Worm (Caenorhabditis elegans) whole organism, young adult: ENCODE measurements around the gene zipt-7.1.

Source experiments
- B0019.2 ChIP-seq: fragments of 200-800 bp; sonication (Bioruptor generic); conservative IDR thresholded peaks from 2 replicates; pipeline ENCODE4 v1.3.6; 2022; ENCODE audit warnings: missing genetic modification reagents, missing genetic modification characterization, missing compliant biosample characterization
- B0261.1 ChIP-seq: sonication (generic microtip); optimal IDR thresholded peaks from 2 replicates; lab custom pipeline; 2016; ENCODE audit warnings: mild to moderate bottlenecking, missing genetic modification characterization, moderate library complexity, missing compliant biosample characterization
- B0336.3 ChIP-seq: fragments of 200-800 bp; sonication (Bioruptor generic); IDR thresholded peaks from 2 replicates; pipeline ENCODE4 v1.3.6; 2022; ENCODE audit warnings: missing genetic modification characterization, missing compliant biosample characterization
- C06A6.2 ChIP-seq: fragments of 200-800 bp; sonication (Bioruptor generic); conservative IDR thresholded peaks from 2 replicates; pipeline ENCODE4 v1.3.6; 2022; ENCODE audit warnings: missing genetic modification characterization, missing compliant biosample characterization
- C17E4.6 ChIP-seq: fragments of 200-800 bp; sonication (Bioruptor generic); IDR thresholded peaks from 2 replicates; pipeline ENCODE4 v1.3.6; 2022; ENCODE audit warnings: missing genetic modification reagents, missing genetic modification characterization, missing compliant biosample characterization
- F10E7.11 ChIP-seq: sonication (generic microtip); optimal IDR thresholded peaks from 2 replicates; lab custom pipeline; 2017; ENCODE audit warnings: mild to moderate bottlenecking, missing genetic modification characterization, moderate library complexity, missing compliant biosample characterization
- F23B12.7 ChIP-seq: sonication (generic microtip); optimal IDR thresholded peaks from 2 replicates; lab custom pipeline; 2017; ENCODE audit warnings: missing genetic modification characterization, mild to moderate bottlenecking, missing compliant biosample characterization, antibody characterized with exemption, moderate library complexity; ENCODE audit not compliant: insufficient read depth
- F33H1.4 ChIP-seq: fragments of 200-800 bp; sonication (Bioruptor generic); IDR thresholded peaks from 2 replicates; pipeline ENCODE4 v1.3.6; 2022; ENCODE audit warnings: missing genetic modification reagents, missing genetic modification characterization, missing compliant biosample characterization
- F39B2.1 ChIP-seq: fragments of 200-800 bp; sonication (Bioruptor generic); IDR thresholded peaks from 2 replicates; pipeline ENCODE4 v1.3.6; 2022; ENCODE audit warnings: missing genetic modification reagents, missing genetic modification characterization, missing compliant biosample characterization
- F55B11.4 ChIP-seq: sonication (generic microtip); optimal IDR thresholded peaks from 2 replicates; lab custom pipeline; 2016; ENCODE audit warnings: missing compliant biosample characterization, missing genetic modification characterization, borderline replicate concordance; ENCODE audit not compliant: insufficient read depth
- F57A8.1 ChIP-seq: fragments of 200-800 bp; sonication (Bioruptor generic); optimal IDR thresholded peaks from 2 replicates; lab custom pipeline; 2018; ENCODE audit warnings: mild to moderate bottlenecking, missing genetic modification characterization, moderate library complexity, missing compliant biosample characterization
- F57C9.4 ChIP-seq: sonication (generic microtip); optimal IDR thresholded peaks from 2 replicates; lab custom pipeline; 2017; ENCODE audit warnings: mild to moderate bottlenecking, missing genetic modification characterization, missing compliant biosample characterization
- T07F8.4 ChIP-seq: sonication (generic microtip); optimal IDR thresholded peaks from 2 replicates; lab custom pipeline; 2016; ENCODE audit warnings: mild to moderate bottlenecking, missing genetic modification characterization, moderate library complexity, missing compliant biosample characterization
- T26A5.8 ChIP-seq: sonication (generic microtip); optimal IDR thresholded peaks from 2 replicates; lab custom pipeline; 2016; ENCODE audit warnings: missing genetic modification characterization, missing compliant biosample characterization
- Y53G8AR.9 ChIP-seq: fragments of 200-800 bp; sonication (Bioruptor generic); conservative IDR thresholded peaks from 2 replicates; pipeline ENCODE4 v1.3.6; 2022; ENCODE audit warnings: missing genetic modification reagents, missing genetic modification characterization, missing compliant biosample characterization
- akir-1 ChIP-seq: fragments of 200-800 bp; sonication (Bioruptor generic); optimal IDR thresholded peaks from 2 replicates; lab custom pipeline; 2018; ENCODE audit warnings: mild to moderate bottlenecking, missing genetic modification characterization, moderate library complexity, missing compliant biosample characterization
- aptf-2 ChIP-seq: fragments of 200-800 bp; sonication (Bioruptor generic); conservative IDR thresholded peaks from 2 replicates; pipeline ENCODE4 v1.3.6; 2022; ENCODE audit warnings: missing genetic modification reagents, missing genetic modification characterization, missing compliant biosample characterization
- atf-7 ChIP-seq: sonication (generic microtip); optimal IDR thresholded peaks from 2 replicates; lab custom pipeline; 2017; ENCODE audit warnings: mild to moderate bottlenecking, missing genetic modification characterization, missing compliant biosample characterization
- attf-3 ChIP-seq: fragments of 200-800 bp; sonication (Bioruptor generic); conservative IDR thresholded peaks from 2 replicates; pipeline ENCODE4 v1.3.6; 2022; ENCODE audit warnings: missing genetic modification reagents, missing genetic modification characterization, missing compliant biosample characterization
- attf-6 ChIP-seq: fragments of 200-800 bp; sonication (Bioruptor generic); IDR thresholded peaks from 2 replicates; pipeline ENCODE4 v1.3.6; 2022; ENCODE audit warnings: missing genetic modification reagents, missing genetic modification characterization, missing compliant biosample characterization
- cebp-1 ChIP-seq, 2 experiments: fragments of 200-800 bp in 1 of 2; sonication (Bioruptor generic) in 1 of 2; sonication (generic microtip) in 1 of 2; IDR thresholded peaks in 1 of 2; optimal IDR thresholded peaks in 1 of 2; 2 replicates each; pipeline versions ENCODE4 v1.3.6 to Lab custom; 2017 to 2022; ENCODE audit warnings: missing compliant biosample characterization in 2 of 2, missing genetic modification characterization in 2 of 2, mild to moderate bottlenecking in 1 of 2, missing genetic modification reagents in 1 of 2, moderate library complexity in 1 of 2
- dox-1 ChIP-seq: fragments of 200-800 bp; sonication (Bioruptor generic); IDR thresholded peaks from 2 replicates; pipeline ENCODE4 v1.3.6; 2022; ENCODE audit warnings: missing genetic modification reagents, missing genetic modification characterization, missing compliant biosample characterization
- efl-1 ChIP-seq: fragments of 150-350 bp; optimal IDR thresholded peaks from 2 replicates; lab custom pipeline; 2014; ENCODE audit warnings: missing biosample characterization, missing genetic modification reagents, missing genetic modification characterization
- ets-4 ChIP-seq: fragments of 200-800 bp; sonication (Bioruptor generic); optimal IDR thresholded peaks from 2 replicates; lab custom pipeline; 2018; ENCODE audit warnings: mild to moderate bottlenecking, missing genetic modification characterization, missing compliant biosample characterization
- gei-17 ChIP-seq: fragments of 200-800 bp; sonication (Bioruptor generic); optimal IDR thresholded peaks from 2 replicates; lab custom pipeline; 2018; ENCODE audit warnings: mild to moderate bottlenecking, missing genetic modification characterization, missing compliant biosample characterization
- him-1 ChIP-seq: sonication (generic microtip); optimal IDR thresholded peaks from 2 replicates; lab custom pipeline; 2016; ENCODE audit warnings: missing genotype, missing genetic modification reagents, missing genetic modification characterization, missing compliant biosample characterization
- hmg-1.2 ChIP-seq: fragments of 200-800 bp; sonication (Bioruptor generic); IDR thresholded peaks from 2 replicates; pipeline ENCODE4 v1.3.6; 2022; ENCODE audit warnings: missing genetic modification reagents, missing genetic modification characterization, missing compliant biosample characterization
- hmg-20 ChIP-seq: fragments of 200-800 bp; sonication (Bioruptor generic); IDR thresholded peaks from 2 replicates; pipeline ENCODE4 v1.3.6; 2022; ENCODE audit warnings: missing genetic modification reagents, missing genetic modification characterization, missing compliant biosample characterization
- let-607 ChIP-seq, 2 experiments: fragments of 200-800 bp in 1 of 2; sonication (Bioruptor generic) in 1 of 2; sonication (generic microtip) in 1 of 2; optimal IDR thresholded peaks; 2 replicates each; lab custom pipeline; 2016 to 2018; ENCODE audit warnings: mild to moderate bottlenecking in 2 of 2, missing compliant biosample characterization in 2 of 2, missing genetic modification characterization in 2 of 2, moderate library complexity in 2 of 2, missing genotype in 1 of 2
- lin-26 ChIP-seq: fragments of 200-800 bp; sonication (Bioruptor generic); IDR thresholded peaks from 2 replicates; pipeline ENCODE4 v1.3.6; 2022; ENCODE audit warnings: missing genetic modification reagents, missing genetic modification characterization, missing compliant biosample characterization
- lsl-1 ChIP-seq: fragments of 200-800 bp; sonication (Bioruptor generic); optimal IDR thresholded peaks from 2 replicates; lab custom pipeline; 2018; ENCODE audit warnings: mild to moderate bottlenecking, missing genetic modification characterization, moderate library complexity, missing compliant biosample characterization
- lsy-27 ChIP-seq: sonication (generic microtip); optimal IDR thresholded peaks from 2 replicates; lab custom pipeline; 2017; ENCODE audit warnings: missing genetic modification characterization, mild to moderate bottlenecking, missing compliant biosample characterization, antibody characterized with exemption, missing genotype, borderline replicate concordance; ENCODE audit not compliant: insufficient read depth
- madf-10 ChIP-seq: sonication (generic microtip); optimal IDR thresholded peaks from 2 replicates; lab custom pipeline; 2016; ENCODE audit warnings: mild to moderate bottlenecking, missing genetic modification characterization, missing compliant biosample characterization
- madf-3 ChIP-seq: fragments of 200-800 bp; sonication (Bioruptor generic); IDR thresholded peaks from 2 replicates; pipeline ENCODE4 v1.3.6; 2022; ENCODE audit warnings: missing genetic modification reagents, missing genetic modification characterization, missing compliant biosample characterization
- mcd-1 ChIP-seq: fragments of 200-800 bp; sonication (Bioruptor generic); IDR thresholded peaks from 2 replicates; pipeline ENCODE4 v1.3.6; 2022; ENCODE audit warnings: missing genetic modification reagents, missing genetic modification characterization, missing compliant biosample characterization
- mel-28 ChIP-seq: sonication (generic microtip); optimal IDR thresholded peaks from 2 replicates; lab custom pipeline; 2016; ENCODE audit warnings: borderline replicate concordance, mild to moderate bottlenecking, missing genetic modification characterization, missing compliant biosample characterization
- mxl-1 ChIP-seq: sonication (generic microtip); optimal IDR thresholded peaks from 2 replicates; lab custom pipeline; 2016; ENCODE audit warnings: missing genetic modification characterization, missing compliant biosample characterization
- nfya-2 ChIP-seq: fragments of 200-800 bp; sonication (Bioruptor generic); IDR thresholded peaks from 2 replicates; pipeline ENCODE4 v1.3.6; 2022; ENCODE audit warnings: missing genetic modification reagents, missing genetic modification characterization, missing compliant biosample characterization
- rpc-1 ChIP-seq, 2 experiments: fragments of 150-350 bp in 1 of 2; sonication (generic microtip) in 1 of 2; optimal IDR thresholded peaks; 2 replicates each; lab custom pipeline; 2014 to 2018; ENCODE audit warnings: missing biosample characterization in 1 of 2, missing genetic modification characterization in 1 of 2, missing genetic modification reagents in 1 of 2, missing genotype in 1 of 2
- sdz-38 ChIP-seq: sonication (generic microtip); optimal IDR thresholded peaks from 2 replicates; lab custom pipeline; 2016; ENCODE audit warnings: missing genotype, missing genetic modification characterization, missing compliant biosample characterization
- snpc-1.1 ChIP-seq: sonication (generic microtip); optimal IDR thresholded peaks from 2 replicates; lab custom pipeline; 2017; ENCODE audit warnings: missing genetic modification characterization, mild to moderate bottlenecking, missing compliant biosample characterization, antibody characterized with exemption, moderate library complexity, missing genotype, missing genetic modification reagents; ENCODE audit not compliant: insufficient read depth
- snpc-3.4 ChIP-seq: sonication (generic microtip); optimal IDR thresholded peaks from 2 replicates; lab custom pipeline; 2017; ENCODE audit warnings: missing genetic modification characterization, mild to moderate bottlenecking, missing compliant biosample characterization, antibody characterized with exemption, moderate library complexity, missing genotype, missing genetic modification reagents
- tlf-1 ChIP-seq: fragments of 200-800 bp; sonication (Bioruptor generic); optimal IDR thresholded peaks from 2 replicates; lab custom pipeline; 2018; ENCODE audit warnings: mild to moderate bottlenecking, missing genetic modification characterization, missing compliant biosample characterization
- xnd-1 ChIP-seq: sonication (generic microtip); optimal IDR thresholded peaks from 2 replicates; lab custom pipeline; 2016; ENCODE audit warnings: missing genotype, missing genetic modification reagents, missing genetic modification characterization, missing compliant biosample characterization
- ztf-22 ChIP-seq: fragments of 200-800 bp; sonication (Bioruptor generic); optimal IDR thresholded peaks from 2 replicates; lab custom pipeline; 2018; ENCODE audit warnings: mild to moderate bottlenecking, missing genetic modification characterization, moderate library complexity, missing compliant biosample characterization
- ztf-6 ChIP-seq: fragments of 200-800 bp; sonication (Bioruptor generic); IDR thresholded peaks from 2 replicates; pipeline ENCODE4 v1.3.6; 2022; ENCODE audit warnings: missing genetic modification reagents, missing genetic modification characterization, missing compliant biosample characterization

zipt-7.1 gene

DNA sequence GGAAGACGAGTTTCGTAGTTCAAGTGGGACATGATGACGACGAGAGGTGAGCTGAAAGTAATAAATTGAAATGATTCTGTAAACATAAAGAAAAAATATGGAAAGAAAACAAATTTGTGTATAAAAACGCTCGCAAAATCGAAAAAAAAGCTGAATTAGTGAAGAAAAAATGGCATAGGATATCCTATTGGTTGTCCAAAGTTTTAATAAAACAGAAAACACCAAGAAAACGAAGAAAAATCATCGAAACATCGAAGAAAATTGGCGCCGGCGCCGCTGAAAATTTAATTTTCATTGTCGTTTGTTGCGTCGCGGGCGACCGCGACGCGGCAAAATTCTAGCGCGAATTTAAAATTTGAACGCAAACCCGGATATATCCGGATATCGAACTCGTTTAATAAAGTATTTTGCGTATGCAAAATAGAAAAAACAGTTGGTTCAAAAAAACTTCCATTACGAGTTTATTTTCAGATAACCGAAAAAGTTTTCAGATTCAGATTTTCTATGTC, 14.3 kb downstream of the zipt-7.1 start, which contains the start of gene gln-5:
Gene gln-5 (minus strand): TSS at position 51 of the 509 bp plus-strand sequence.
- TF ChIP-seq rpc-1 (optimal IDR thresholded peaks at IDR 0.05; lab: Kevin White, UChicago) = no peak
- TF ChIP-seq rpc-1 (tag; optimal IDR thresholded peaks at IDR 0.05; lab: Kevin White, UChicago) = no peak
- TF ChIP-seq lsl-1 (GFP tag; lab: Kevin White, UChicago) = peak; percentile 71
- TF ChIP-seq B0261.1 (tag; lab: Kevin White, UChicago) = no peak
- TF ChIP-seq cebp-1 (GFP tag; IDR thresholded peaks at IDR 0.05; lab: Robert Waterston, UW) = no peak
- no peak for TF ChIP-seq cebp-1 (tag; optimal IDR thresholded peaks at IDR 0.05; lab: Kevin White, UChicago)
- no peak for TF ChIP-seq mel-28 (tag; lab: Kevin White, UChicago)
- no peak for TF ChIP-seq F39B2.1
- no peak for TF ChIP-seq ztf-22 (GFP tag; lab: Kevin White, UChicago)
- TF ChIP-seq C06A6.2 = no peak
- TF ChIP-seq B0019.2 (GFP tag; lab: Robert Waterston, UW) = peak; percentile 66
- peak; percentile 82 for TF ChIP-seq snpc-3.4 (tag; lab: Kevin White, UChicago)
- TF ChIP-seq aptf-2 (GFP tag; lab: Robert Waterston, UW) = no peak
- peak; percentile 88 for TF ChIP-seq attf-6 (GFP tag; lab: Robert Waterston, UW)
- TF ChIP-seq akir-1 (GFP tag; lab: Kevin White, UChicago) = no peak
- peak; percentile 37; the same call in 1 of the 2 replicates for TF ChIP-seq mcd-1 (GFP tag; lab: Robert Waterston, UW)
- TF ChIP-seq F33H1.4 (GFP tag; lab: Robert Waterston, UW) = peak; percentile 74
- no peak for TF ChIP-seq T07F8.4 (tag; lab: Kevin White, UChicago)
- TF ChIP-seq attf-3 (GFP tag; lab: Robert Waterston, UW) = no peak
- TF ChIP-seq gei-17 = no peak
- TF ChIP-seq sdz-38 (tag; lab: Kevin White, UChicago) = no peak
- peak; percentile 97 for TF ChIP-seq efl-1 (GFP tag; lab: Kevin White, UChicago)
- no peak for TF ChIP-seq lin-26 (GFP tag; lab: Robert Waterston, UW)
- TF ChIP-seq him-1 (tag; lab: Kevin White, UChicago) = no peak
- no peak for TF ChIP-seq T26A5.8 (tag; lab: Kevin White, UChicago)
- TF ChIP-seq F23B12.7 (tag; lab: Kevin White, UChicago) = no peak
- no peak for TF ChIP-seq ets-4
- TF ChIP-seq dox-1 = peak; percentile 81
- TF ChIP-seq nfya-2 = no peak
- TF ChIP-seq F57A8.1 (GFP tag; lab: Kevin White, UChicago) = no peak
- TF ChIP-seq madf-10 = no peak
- no peak for TF ChIP-seq mxl-1
- peak; percentile 52; the same call in 1 of the 2 replicates for TF ChIP-seq hmg-1.2
- peak; percentile 96 for TF ChIP-seq madf-3 (GFP tag; lab: Robert Waterston, UW)
- no peak for TF ChIP-seq F55B11.4 (tag; lab: Kevin White, UChicago)
- TF ChIP-seq atf-7 = no peak
- no peak for TF ChIP-seq lsy-27 (tag; lab: Kevin White, UChicago)
- peak; percentile 37; the same call in 1 of the 2 replicates for TF ChIP-seq B0336.3 (GFP tag; lab: Robert Waterston, UW)
- TF ChIP-seq F57C9.4 (tag; lab: Kevin White, UChicago) = no peak
- peak; percentile 87 for TF ChIP-seq C17E4.6 (GFP tag; lab: Robert Waterston, UW)
- no peak for TF ChIP-seq snpc-1.1 (tag; lab: Kevin White, UChicago)
- TF ChIP-seq Y53G8AR.9 (GFP tag; lab: Robert Waterston, UW) = no peak
- TF ChIP-seq F10E7.11 = no peak
- TF ChIP-seq tlf-1 (GFP tag; lab: Kevin White, UChicago) = peak; percentile 90
- peak; percentile 93 for TF ChIP-seq xnd-1
- TF ChIP-seq ztf-6 (GFP tag; lab: Robert Waterston, UW) = no peak
- no peak for TF ChIP-seq hmg-20
- no peak for TF ChIP-seq let-607 (tag; optimal IDR thresholded peaks at IDR 0.05; lab: Kevin White, UChicago)
